Worm (Caenorhabditis elegans) whole organism, L3 larva: ENCODE data around the gene C34B4.2.

Experiments
- ZK546.5 ChIP-seq: sonication (generic microtip); optimal IDR thresholded peaks from 2 replicates; lab custom pipeline; 2017; ENCODE audit warnings: missing biosample characterization, missing genetic modification characterization
- aly-2 ChIP-seq: fragments of 150-350 bp; optimal IDR thresholded peaks from 2 replicates; lab custom pipeline; 2014; ENCODE audit warnings: missing biosample characterization, missing genetic modification characterization
- ama-1 ChIP-seq: fragments of 150-350 bp; optimal IDR thresholded peaks from 2 replicates; lab custom pipeline; 2018
- daf-12 ChIP-seq: fragments of 150-350 bp; optimal IDR thresholded peaks from 2 replicates; lab custom pipeline; 2014; ENCODE audit warnings: missing biosample characterization, missing genetic modification reagents, missing genetic modification characterization
- fos-1 ChIP-seq: fragments of 150-350 bp; optimal IDR thresholded peaks from 2 replicates; lab custom pipeline; 2014; ENCODE audit warnings: missing biosample characterization, missing genetic modification characterization
- mdl-1 ChIP-seq: fragments of 150-350 bp; optimal IDR thresholded peaks from 2 replicates; lab custom pipeline; 2014; ENCODE audit warnings: missing biosample characterization, missing genetic modification characterization
- nhr-23 ChIP-seq: fragments of 150-350 bp; optimal IDR thresholded peaks from 2 replicates; lab custom pipeline; 2014; ENCODE audit warnings: missing biosample characterization, missing genetic modification reagents, missing genetic modification characterization
- pqm-1 ChIP-seq: fragments of 150-350 bp; optimal IDR thresholded peaks from 2 replicates; lab custom pipeline; 2017; ENCODE audit warnings: missing biosample characterization, missing genetic modification characterization, inconsistent platforms
- snpc-4 ChIP-seq: fragments of 150-350 bp; optimal IDR thresholded peaks from 2 replicates; lab custom pipeline; 2014; ENCODE audit warnings: missing biosample characterization, missing genetic modification characterization
- ztf-11 ChIP-seq: fragments of 150-350 bp; optimal IDR thresholded peaks from 2 replicates; lab custom pipeline; 2014; ENCODE audit warnings: missing biosample characterization, missing genetic modification characterization

DNA sequence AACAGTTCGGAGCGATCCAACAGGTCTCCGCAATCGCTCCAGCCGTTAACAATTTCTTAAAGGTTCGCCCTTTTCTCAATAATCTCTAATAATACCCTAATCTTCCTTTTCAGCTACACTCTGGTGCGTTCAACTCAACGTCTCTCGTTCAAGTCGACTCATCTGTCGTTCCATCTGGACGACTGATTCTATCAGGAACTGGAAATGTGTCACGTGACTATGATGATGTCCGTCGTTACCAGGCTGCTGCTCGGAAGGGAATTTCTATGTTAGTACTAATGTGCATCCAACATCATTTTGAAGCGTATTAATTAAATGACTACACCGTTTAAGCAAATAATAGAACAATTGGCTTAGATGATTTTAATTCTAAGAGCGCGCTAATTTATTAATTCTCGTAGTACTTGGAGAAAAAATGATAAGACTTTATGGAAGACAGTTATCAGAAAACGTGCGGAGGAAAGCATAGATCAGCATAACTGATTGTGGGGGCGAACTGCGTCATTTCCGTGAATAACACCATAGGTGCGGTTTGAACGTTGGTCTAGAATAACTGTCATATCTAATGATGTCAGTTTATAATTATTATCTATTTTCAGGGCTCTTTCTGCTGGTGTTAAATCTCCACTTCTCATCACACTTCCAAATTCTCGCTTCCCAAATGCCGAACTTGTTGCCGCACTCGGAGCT, 38.9 kb upstream of the C34B4.2 start:
- TF ChIP-seq aly-2 (tag; lab: Kevin White, UChicago) (no peak), daf-12 (tag; lab: Kevin White, UChicago) (no peak), snpc-4 (tag; lab: Kevin White, UChicago) (no peak), mdl-1 (tag; lab: Kevin White, UChicago) (no peak), ama-1 (lab: Kevin White, UChicago) (no peak), pqm-1 (tag; lab: Kevin White, UChicago) (peak; percentile 62), ztf-11 (no peak), nhr-23 (tag; lab: Kevin White, UChicago) (no peak), ZK546.5 (tag; lab: Kevin White, UChicago) (no peak), fos-1 (tag; lab: Kevin White, UChicago) (no peak)
